Fruit fly (Drosophila melanogaster) whole organism, embryonic: ENCODE data around the gene mRRF1.
A peak's percentile ranks its signal among the peaks of the same experiment; 100 is the strongest.

Experiments
- Atf3 ChIP-seq: fragments of 200-800 bp; sonication (Bioruptor generic); optimal IDR thresholded peaks from 3 replicates; lab custom pipeline; 2016; ENCODE audit warnings: missing biosample characterization, missing genetic modification characterization
- BEAF-32 ChIP-seq: fragments of 200-800 bp; sonication (Bioruptor generic); optimal IDR thresholded peaks from 3 replicates; lab custom pipeline; 2017; ENCODE audit warnings: missing biosample characterization, missing genetic modification characterization, mild to moderate bottlenecking, moderate library complexity, missing genetic modification reagents
- BtbVII ChIP-seq: fragments of 200-800 bp; sonication (Bioruptor generic); optimal IDR thresholded peaks from 3 replicates; lab custom pipeline; 2017; ENCODE audit warnings: missing biosample characterization, mild to moderate bottlenecking, missing genetic modification characterization
- C15 ChIP-seq: fragments of 200-800 bp; sonication (Bioruptor generic); IDR thresholded peaks from 3 replicates; pipeline ENCODE4 v1.3.6; 2022; ENCODE audit warnings: missing biosample characterization, missing genetic modification characterization
- CG12942 ChIP-seq: fragments of 200-800 bp; sonication (Bioruptor generic); optimal IDR thresholded peaks from 3 replicates; lab custom pipeline; 2016; ENCODE audit warnings: missing biosample characterization, missing genetic modification characterization
- CG14014 ChIP-seq: fragments of 200-800 bp; sonication (Bioruptor generic); IDR thresholded peaks from 2 replicates; pipeline ENCODE4 v1.3.6; 2022; ENCODE audit warnings: missing biosample characterization, missing genetic modification characterization
- CG15601 ChIP-seq: fragments of 200-800 bp; sonication (Bioruptor generic); optimal IDR thresholded peaks from 3 replicates; lab custom pipeline; 2019; ENCODE audit warnings: missing biosample characterization, mild to moderate bottlenecking, missing genetic modification characterization, moderate library complexity
- CG17361 ChIP-seq: fragments of 200-800 bp; sonication (Bioruptor generic); IDR thresholded peaks from 3 replicates; pipeline ENCODE4 v1.3.6; 2022; ENCODE audit warnings: missing biosample characterization, missing genetic modification characterization
- CG17829 ChIP-seq: fragments of 200-800 bp; optimal IDR thresholded peaks from 2 replicates; lab custom pipeline; 2019; ENCODE audit warnings: missing biosample characterization, mild to moderate bottlenecking, missing genetic modification characterization, moderate library complexity
- CG18011 ChIP-seq: fragments of 200-800 bp; sonication (Bioruptor generic); optimal IDR thresholded peaks from 2 replicates; lab custom pipeline; 2017; ENCODE audit warnings: missing biosample characterization, missing genetic modification characterization, mild to moderate bottlenecking, moderate library complexity, missing genotype
- CG2199 ChIP-seq: fragments of 200-800 bp; sonication (Bioruptor generic); IDR thresholded peaks from 3 replicates; pipeline ENCODE4 v1.3.6; 2022; ENCODE audit warnings: missing biosample characterization, missing genetic modification characterization
- CG3281 ChIP-seq: fragments of 200-800 bp; sonication (Bioruptor generic); optimal IDR thresholded peaks from 3 replicates; lab custom pipeline; 2017; ENCODE audit warnings: missing biosample characterization, mild to moderate bottlenecking, missing genetic modification characterization
- CG4854 ChIP-seq: fragments of 200-800 bp; sonication (Bioruptor generic); optimal IDR thresholded peaks from 2 replicates; lab custom pipeline; 2016; ENCODE audit warnings: missing biosample characterization, missing genetic modification characterization, inconsistent platforms
- CG5180 ChIP-seq: fragments of 200-800 bp; sonication (Bioruptor generic); optimal IDR thresholded peaks from 3 replicates; lab custom pipeline; 2017; ENCODE audit warnings: missing biosample characterization, missing genetic modification characterization, mild to moderate bottlenecking, moderate library complexity, missing genetic modification reagents
- CG6791 ChIP-seq: fragments of 200-800 bp; sonication (Bioruptor generic); IDR thresholded peaks from 3 replicates; pipeline ENCODE4 v1.3.6; 2022; ENCODE audit warnings: missing biosample characterization, missing genetic modification characterization; ENCODE audit not compliant: partially characterized antibody
- CG6813 ChIP-seq: fragments of 200-800 bp; sonication (Bioruptor generic); optimal IDR thresholded peaks from 2 replicates; lab custom pipeline; 2017; ENCODE audit warnings: missing biosample characterization, missing genetic modification characterization, mild to moderate bottlenecking, moderate library complexity, missing genetic modification reagents
- CG8944 ChIP-seq: fragments of 200-800 bp; sonication (Bioruptor generic); optimal IDR thresholded peaks from 3 replicates; lab custom pipeline; 2016; ENCODE audit warnings: missing biosample characterization, missing genetic modification characterization
- D ChIP-seq, 2 experiments: fragments of 200-800 bp in 1 of 2; fragments of >200 bp in 1 of 2; sonication (Bioruptor generic) in 1 of 2; optimal IDR thresholded peaks; 2 replicates in 1 of 2; 3 replicates in 1 of 2; lab custom pipeline; 2017; ENCODE audit warnings: mild to moderate bottlenecking in 1 of 2, missing biosample characterization in 1 of 2, missing genetic modification characterization in 1 of 2, missing genetic modification reagents in 1 of 2
- Deaf1 ChIP-seq: fragments of 200-800 bp; optimal IDR thresholded peaks from 3 replicates; lab custom pipeline; 2019; ENCODE audit warnings: missing biosample characterization, mild to moderate bottlenecking, missing genetic modification characterization, moderate library complexity
- Dfd ChIP-seq, 2 experiments: fragments of >200 bp; optimal IDR thresholded peaks; 2 replicates each; lab custom pipeline; 2017; ENCODE audit warnings: missing biosample characterization in 2 of 2, missing genetic modification characterization in 2 of 2
- E2f2 ChIP-seq: fragments of 200-800 bp; sonication (Bioruptor generic); IDR thresholded peaks from 2 replicates; pipeline ENCODE4 v1.3.6; 2022; ENCODE audit warnings: missing biosample characterization, missing genetic modification characterization
- Hsf ChIP-seq: fragments of 200-800 bp; sonication (Bioruptor generic); optimal IDR thresholded peaks from 3 replicates; lab custom pipeline; 2016; ENCODE audit warnings: missing biosample characterization, missing genetic modification characterization
- Optix ChIP-seq: fragments of 200-800 bp; sonication (Bioruptor generic); IDR thresholded peaks from 3 replicates; pipeline ENCODE4 v1.3.6; 2022; ENCODE audit warnings: missing biosample characterization, missing genetic modification characterization
- PHDP ChIP-seq: fragments of 200-800 bp; sonication (Bioruptor generic); optimal IDR thresholded peaks from 3 replicates; lab custom pipeline; 2018; ENCODE audit warnings: missing biosample characterization, mild to moderate bottlenecking, missing genetic modification characterization, moderate library complexity
- Sox102F ChIP-seq: fragments of 200-800 bp; sonication (Bioruptor generic); optimal IDR thresholded peaks from 2 replicates; lab custom pipeline; 2018; ENCODE audit warnings: missing biosample characterization, mild to moderate bottlenecking, missing genetic modification characterization, moderate library complexity
- Sry-δ ChIP-seq: fragments of 200-800 bp; sonication (Bioruptor generic); optimal IDR thresholded peaks from 2 replicates; lab custom pipeline; 2016; ENCODE audit warnings: missing biosample characterization, missing genetic modification characterization
- Ssrp ChIP-seq: fragments of 200-800 bp; sonication (Bioruptor generic); optimal IDR thresholded peaks from 2 replicates; lab custom pipeline; 2018; ENCODE audit warnings: missing biosample characterization, mild to moderate bottlenecking, missing genetic modification characterization, moderate library complexity
- Stat92E ChIP-seq, 3 experiments: fragments of >200 bp in 2 of 3; fragments of 200-800 bp in 1 of 3; sonication (Bioruptor generic) in 1 of 3; optimal IDR thresholded peaks; 2 replicates each; lab custom pipeline; 2017 to 2019; ENCODE audit warnings: missing biosample characterization in 3 of 3, missing genetic modification characterization in 3 of 3, mild to moderate bottlenecking in 1 of 3, moderate library complexity in 1 of 3
- Taf1 ChIP-seq: fragments of 200-800 bp; sonication (Bioruptor generic); IDR thresholded peaks from 2 replicates; pipeline ENCODE4 v1.3.6; 2022; ENCODE audit warnings: missing biosample characterization, missing genetic modification characterization
- Xrp1 ChIP-seq: fragments of 200-800 bp; sonication (Bioruptor generic); IDR thresholded peaks from 2 replicates; pipeline ENCODE4 v1.3.6; 2022; ENCODE audit warnings: missing biosample characterization, missing genetic modification characterization
- amos ChIP-seq: fragments of 200-800 bp; sonication (Bioruptor generic); IDR thresholded peaks from 2 replicates; pipeline ENCODE4 v1.3.6; 2022; ENCODE audit warnings: missing biosample characterization, missing genetic modification characterization; ENCODE audit not compliant: partially characterized antibody
- ase ChIP-seq: fragments of 200-800 bp; sonication (Bioruptor generic); IDR thresholded peaks from 3 replicates; pipeline ENCODE4 v1.3.6; 2022; ENCODE audit warnings: missing biosample characterization, missing genetic modification characterization
- corto ChIP-seq: fragments of 200-800 bp; sonication (Bioruptor generic); optimal IDR thresholded peaks from 2 replicates; lab custom pipeline; 2016; ENCODE audit warnings: missing biosample characterization, mild to moderate bottlenecking, missing genetic modification characterization, moderate library complexity
- dm ChIP-seq: fragments of 200-800 bp; sonication (Bioruptor generic); optimal IDR thresholded peaks from 3 replicates; lab custom pipeline; 2016; ENCODE audit warnings: missing biosample characterization, missing genetic modification characterization
- fd3F ChIP-seq: fragments of 200-800 bp; sonication (Bioruptor generic); optimal IDR thresholded peaks from 2 replicates; lab custom pipeline; 2018; ENCODE audit warnings: missing biosample characterization, mild to moderate bottlenecking, missing genetic modification characterization, moderate library complexity
- gsb ChIP-seq: fragments of 200-800 bp; sonication (Bioruptor generic); IDR thresholded peaks from 2 replicates; pipeline ENCODE4 v1.3.6; 2022; ENCODE audit warnings: missing biosample characterization, missing genetic modification characterization
- ham ChIP-seq: fragments of 200-800 bp; sonication (Bioruptor generic); IDR thresholded peaks from 2 replicates; pipeline ENCODE4 v1.3.6; 2022; ENCODE audit warnings: missing biosample characterization, missing genetic modification characterization
- hkb ChIP-seq, 2 experiments: fragments of 200-800 bp in 1 of 2; fragments of >200 bp in 1 of 2; sonication (Bioruptor generic) in 1 of 2; IDR thresholded peaks in 1 of 2; optimal IDR thresholded peaks in 1 of 2; 2 replicates each; pipeline versions ENCODE4 v1.3.6 to Lab custom; 2017 to 2022; ENCODE audit warnings: missing biosample characterization in 1 of 2, missing genetic modification characterization in 1 of 2
- klu ChIP-seq: fragments of 200-800 bp; sonication (Bioruptor generic); IDR thresholded peaks from 2 replicates; pipeline ENCODE4 v1.3.6; 2022; ENCODE audit warnings: missing biosample characterization, missing genetic modification characterization
- nerfin-2 ChIP-seq: fragments of 200-800 bp; sonication (Bioruptor generic); IDR thresholded peaks from 2 replicates; pipeline ENCODE4 v1.3.6; 2022; ENCODE audit warnings: missing biosample characterization, missing genetic modification characterization; ENCODE audit not compliant: partially characterized antibody
- sc ChIP-seq, 3 experiments: fragments of >200 bp in 2 of 3; fragments of 200-800 bp in 1 of 3; sonication (Bioruptor generic) in 1 of 3; optimal IDR thresholded peaks; 2 replicates in 2 of 3; 3 replicates in 1 of 3; lab custom pipeline; 2017; ENCODE audit warnings: mild to moderate bottlenecking in 1 of 3, missing biosample characterization in 1 of 3, missing genetic modification characterization in 1 of 3, missing genetic modification reagents in 1 of 3
- sr ChIP-seq: fragments of 200-800 bp; sonication (Bioruptor generic); IDR thresholded peaks from 3 replicates; pipeline ENCODE4 v1.3.6; 2022; ENCODE audit warnings: missing biosample characterization, missing genetic modification characterization
- tap ChIP-seq: fragments of 200-800 bp; optimal IDR thresholded peaks from 3 replicates; lab custom pipeline; 2019; ENCODE audit warnings: missing biosample characterization, mild to moderate bottlenecking, missing genetic modification characterization, moderate library complexity
- tio ChIP-seq: fragments of 200-800 bp; sonication (Bioruptor generic); optimal IDR thresholded peaks from 2 replicates; lab custom pipeline; 2017; ENCODE audit warnings: missing biosample characterization, missing genetic modification characterization, inconsistent platforms
- unpg ChIP-seq: fragments of 200-800 bp; sonication (Bioruptor generic); optimal IDR thresholded peaks from 3 replicates; lab custom pipeline; 2018; ENCODE audit warnings: missing biosample characterization, mild to moderate bottlenecking, missing genetic modification characterization, moderate library complexity
- z ChIP-seq: fragments of 200-800 bp; sonication (Bioruptor generic); IDR thresholded peaks from 3 replicates; pipeline ENCODE4 v1.3.6; 2022; ENCODE audit warnings: missing biosample characterization, missing genetic modification characterization

mRRF1 gene

DNA sequence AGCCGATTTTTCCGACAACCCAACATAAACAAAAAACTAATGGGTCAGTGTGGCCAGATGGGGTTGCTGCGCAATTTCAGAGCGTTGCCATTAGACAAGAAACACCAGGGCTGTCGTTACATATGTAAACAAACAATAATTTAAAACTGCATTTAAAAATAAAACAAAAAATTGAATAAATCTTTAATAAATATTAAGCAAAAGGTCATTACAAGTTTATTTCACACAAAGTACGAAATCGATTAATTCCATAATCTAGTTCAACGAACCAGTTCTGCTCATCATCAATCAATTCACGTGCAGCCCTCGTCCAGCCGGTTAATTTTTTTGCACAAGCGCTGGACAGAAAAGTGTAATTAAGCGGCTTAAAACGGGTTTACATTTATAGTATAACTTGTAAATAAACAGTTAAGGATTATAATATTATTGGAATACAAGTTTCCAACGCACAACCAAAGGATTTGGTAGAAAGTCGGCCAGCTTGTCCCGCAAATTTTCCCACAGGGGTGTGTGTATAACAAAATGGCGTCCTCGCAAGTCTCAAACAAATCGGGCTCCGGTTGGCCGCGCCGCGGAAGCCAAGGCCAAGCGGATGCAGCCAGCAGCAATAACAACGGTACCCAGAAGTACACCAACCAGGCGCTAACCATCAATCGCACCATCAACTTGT, 46.7 kb downstream of the mRRF1 start, which contains the start of the genes CG4022 and Cpsf5 (continued):
- peak; percentile 47 for TF ChIP-seq BtbVII
- TF ChIP-seq E2f2 (GFP tag; lab: Robert Waterston, UW): peak; percentile 70
- TF ChIP-seq nerfin-2 (GFP tag; lab: Robert Waterston, UW): no peak
- TF ChIP-seq PHDP: peak; percentile 87
- peak; percentile 36 for TF ChIP-seq Atf3 (GFP tag; lab: Kevin White, UChicago)
- peak; percentile 62 for TF ChIP-seq CG4854
- peak; percentile 89 for TF ChIP-seq Xrp1 (GFP tag; lab: Robert Waterston, UW)
- TF ChIP-seq Sry-δ (GFP tag; lab: Kevin White, UChicago): peak; percentile 42
- peak; percentile 73; the same call in 2 of the 3 replicates for TF ChIP-seq ase (GFP tag; lab: Robert Waterston, UW)
- TF ChIP-seq z (GFP tag; lab: Robert Waterston, UW): no peak
- peak; percentile 87 for TF ChIP-seq fd3F
- peak; percentile 77 for TF ChIP-seq klu
- peak; percentile 48; the same call in 1 of the 2 replicates for TF ChIP-seq amos
- TF ChIP-seq Sox102F: peak; percentile 82
- TF ChIP-seq hkb (optimal IDR thresholded peaks at IDR 0.05; lab: Kevin White, UChicago): no peak
- TF ChIP-seq hkb (GFP tag; IDR thresholded peaks at IDR 0.05; lab: Robert Waterston, UW): peak; percentile 87
- TF ChIP-seq sr: 0 out of 3 replicates have a peak, but pooled peaks have one; percentile 17
- TF ChIP-seq CG17829: peak; percentile 91
- no peak for TF ChIP-seq sc (optimal IDR thresholded peaks at IDR 0.05; lab: Kevin White, UChicago)
- TF ChIP-seq sc (GFP tag; optimal IDR thresholded peaks at IDR 0.05; lab: Kevin White, UChicago): peak; percentile 16
- TF ChIP-seq CG5180 (GFP tag; lab: Kevin White, UChicago): no peak
- TF ChIP-seq Hsf: peak; percentile 85
- peak; percentile 79; the same call in 1 of the 3 replicates for TF ChIP-seq C15
- TF ChIP-seq tap (tag; lab: Kevin White, UChicago): peak; percentile 81
- no peak for TF ChIP-seq CG6813 (GFP tag; lab: Kevin White, UChicago)
- peak in 1 of 3 experiments; percentile 73 for TF ChIP-seq Stat92E (GFP tag; optimal IDR thresholded peaks at IDR 0.05; lab: Kevin White, UChicago)
- peak; percentile 87 for TF ChIP-seq unpg (GFP tag; lab: Kevin White, UChicago)
- TF ChIP-seq CG6791: no peak
- peak; percentile 39; the same call in 1 of the 2 replicates for TF ChIP-seq gsb (GFP tag; lab: Robert Waterston, UW)
- TF ChIP-seq BEAF-32 (GFP tag; lab: Kevin White, UChicago): peak; percentile 52
- TF ChIP-seq Taf1 (GFP tag; lab: Robert Waterston, UW): peak; percentile 68
- TF ChIP-seq CG18011: peak; percentile 58
- peak; percentile 82 for TF ChIP-seq CG17361 (GFP tag; lab: Robert Waterston, UW)
- TF ChIP-seq CG12942 (GFP tag; lab: Kevin White, UChicago): peak; percentile 73
- TF ChIP-seq ham (GFP tag; lab: Robert Waterston, UW): peak; percentile 52; the same call in 1 of the 2 replicates
- no peak; the same call in 1 of the 3 replicates for TF ChIP-seq Optix (GFP tag; lab: Robert Waterston, UW)
- peak; percentile 82 for TF ChIP-seq CG14014 (GFP tag; lab: Robert Waterston, UW)
- TF ChIP-seq CG3281 (GFP tag; lab: Kevin White, UChicago): peak; percentile 79
- peak; percentile 86 for TF ChIP-seq CG15601 (tag; lab: Kevin White, UChicago)
- TF ChIP-seq Ssrp (tag; lab: Kevin White, UChicago): peak; percentile 84
- TF ChIP-seq Dfd (GFP tag; optimal IDR thresholded peaks at IDR 0.05; lab: Kevin White, UChicago): no peak
- TF ChIP-seq tio (GFP tag; lab: Kevin White, UChicago): no peak
- no peak for TF ChIP-seq corto (GFP tag; lab: Kevin White, UChicago)
- TF ChIP-seq CG2199 (GFP tag; lab: Robert Waterston, UW): peak; percentile 26; the same call in 1 of the 3 replicates
- TF ChIP-seq Deaf1 (tag; lab: Kevin White, UChicago): peak; percentile 60
- peak; percentile 3 for TF ChIP-seq CG8944 (GFP tag; lab: Kevin White, UChicago)
- peak; percentile 30 for TF ChIP-seq dm (GFP tag; lab: Kevin White, UChicago)
- no peak for TF ChIP-seq D (optimal IDR thresholded peaks at IDR 0.05; lab: Kevin White, UChicago)
- TF ChIP-seq D (GFP tag; optimal IDR thresholded peaks at IDR 0.05; lab: Kevin White, UChicago): peak; percentile 75
